Fruit fly (Drosophila melanogaster) whole organism, embryonic: ENCODE measurements around the gene CG18213.

Experiments
- CG10274 ChIP-seq: fragments of 200-800 bp; sonication (Bioruptor generic); optimal IDR thresholded peaks from 3 replicates; lab custom pipeline; 2017; ENCODE audit warnings: missing biosample characterization, mild to moderate bottlenecking, missing genetic modification characterization
- CG14050 ChIP-seq: fragments of 200-800 bp; sonication (Bioruptor generic); IDR thresholded peaks from 3 replicates; pipeline ENCODE4 v1.3.6; 2022; ENCODE audit warnings: missing biosample characterization, missing genetic modification characterization
- CG1792 ChIP-seq: fragments of 200-800 bp; sonication (Bioruptor generic); optimal IDR thresholded peaks from 2 replicates; lab custom pipeline; 2016; ENCODE audit warnings: missing biosample characterization, missing genetic modification characterization
- H15 ChIP-seq: fragments of 200-800 bp; sonication (Bioruptor generic); IDR thresholded peaks from 3 replicates; pipeline ENCODE4 v1.3.6; 2022; ENCODE audit warnings: missing biosample characterization, missing genetic modification characterization
- Lhr ChIP-seq: fragments of 200-800 bp; sonication (Bioruptor generic); optimal IDR thresholded peaks from 3 replicates; lab custom pipeline; 2017; ENCODE audit warnings: mild to moderate bottlenecking, missing biosample characterization, missing genetic modification reagents, missing genetic modification characterization
- MBD-R2 ChIP-seq: fragments of 200-800 bp; sonication (Bioruptor generic); IDR thresholded peaks from 2 replicates; pipeline ENCODE4 v1.3.6; 2022; ENCODE audit warnings: missing biosample characterization, missing genetic modification characterization
- Rx ChIP-seq: fragments of 200-800 bp; sonication (Bioruptor generic); IDR thresholded peaks from 2 replicates; pipeline ENCODE4 v1.3.6; 2022; ENCODE audit warnings: missing biosample characterization, missing genetic modification characterization
- chn ChIP-seq: fragments of 200-800 bp; sonication (Bioruptor generic); optimal IDR thresholded peaks from 2 replicates; lab custom pipeline; 2016; ENCODE audit warnings: missing biosample characterization, missing genetic modification characterization
- mld ChIP-seq: fragments of 200-800 bp; sonication (Bioruptor generic); IDR thresholded peaks from 3 replicates; pipeline ENCODE4 v1.3.6; 2022; ENCODE audit warnings: missing biosample characterization, missing genetic modification characterization; ENCODE audit not compliant: partially characterized antibody
- odd ChIP-seq: fragments of 200-800 bp; sonication (Bioruptor generic); optimal IDR thresholded peaks from 2 replicates; lab custom pipeline; 2017; ENCODE audit warnings: missing biosample characterization, mild to moderate bottlenecking, missing genetic modification characterization
- salm ChIP-seq: fragments of 200-800 bp; sonication (Bioruptor generic); optimal IDR thresholded peaks from 2 replicates; lab custom pipeline; 2018; ENCODE audit warnings: missing biosample characterization, mild to moderate bottlenecking, missing genetic modification characterization
- sna ChIP-seq: fragments of 200-800 bp; sonication (Bioruptor generic); IDR thresholded peaks from 2 replicates; pipeline ENCODE4 v1.3.6; 2022; ENCODE audit warnings: missing biosample characterization, missing genetic modification characterization; ENCODE audit not compliant: partially characterized antibody

dm6 chr3R:16996059-16996959, 43.7 kb downstream of the CG18213 start, which contains the start of the genes EMC2A and CG3534:
- TF ChIP-seq Rx (GFP tag; lab: Robert Waterston, UW) = no peak
- TF ChIP-seq CG1792 (GFP tag; lab: Kevin White, UChicago) = no peak
- no peak for TF ChIP-seq mld (GFP tag; lab: Robert Waterston, UW)
- TF ChIP-seq CG14050 (GFP tag; lab: Robert Waterston, UW) = no peak
- no peak for TF ChIP-seq chn (GFP tag; lab: Kevin White, UChicago)
- TF ChIP-seq odd (GFP tag; lab: Kevin White, UChicago) = no peak
- no peak for TF ChIP-seq H15 (GFP tag; lab: Robert Waterston, UW)
- no peak for TF ChIP-seq Lhr (GFP tag; lab: Kevin White, UChicago)
- TF ChIP-seq MBD-R2 (GFP tag; lab: Robert Waterston, UW) = no peak
- TF ChIP-seq salm = no peak
- TF ChIP-seq sna = peak; percentile 42; the same call in 1 of the 2 replicates
- no peak for TF ChIP-seq CG10274
